Fruit fly (Drosophila melanogaster): ENCODE measurements around the gene CG45489.

DNA sequence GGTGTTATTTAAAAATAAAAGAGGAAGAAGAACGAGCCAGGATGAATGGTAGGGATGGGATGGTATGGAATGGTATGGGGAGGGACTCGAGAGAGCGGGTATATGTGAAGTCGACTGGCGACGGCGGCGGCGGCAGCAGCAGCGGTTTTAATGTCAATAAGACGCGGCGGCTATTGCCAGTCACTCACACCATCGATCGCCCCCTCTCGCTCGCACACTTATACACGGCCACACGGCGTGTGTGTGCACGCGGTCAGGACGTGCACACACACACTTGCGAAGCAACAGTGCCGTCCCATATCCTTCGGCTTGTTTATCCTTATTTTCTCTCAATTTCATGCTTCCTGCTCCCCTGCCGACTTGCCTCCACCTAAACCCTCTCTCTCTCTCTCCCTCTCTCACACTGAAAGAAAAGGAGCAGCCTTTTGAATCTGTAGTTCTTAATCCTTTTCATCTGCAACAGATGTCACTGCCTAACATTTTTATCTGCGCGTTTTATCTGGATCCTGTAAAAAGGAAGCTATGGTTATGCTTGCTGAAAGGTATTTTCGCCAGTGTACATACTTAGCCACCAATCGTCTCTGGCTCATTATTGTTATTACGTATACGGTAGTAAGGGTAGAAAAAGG lies 39.7 kb downstream of the CG45489 start:
- no peak for TF ChIP-seq EcR (GFP tag; optimal IDR thresholded peaks at IDR 0.05)
- TF ChIP-seq pan (optimal IDR thresholded peaks at IDR 0.05), result no peak
- TF ChIP-seq psq (optimal IDR thresholded peaks at IDR 0.05), result no peak
- TF ChIP-seq Dll (optimal IDR thresholded peaks at IDR 0.05), result no peak
- TF ChIP-seq usp (GFP tag; optimal IDR thresholded peaks at IDR 0.05), result no peak
- no peak for TF ChIP-seq CG8478 (optimal IDR thresholded peaks at IDR 0.05)

Data from whole organism.